Fruit fly (Drosophila melanogaster) whole organism, prepupa: ENCODE data around the gene Best4.
A peak's percentile ranks its signal among the peaks of the same experiment; 100 is the strongest.

Source experiments
- Blimp-1 ChIP-seq: fragments of 200-800 bp; sonication (Bioruptor generic); optimal IDR thresholded peaks from 3 replicates; lab custom pipeline; 2017; ENCODE audit warnings: missing biosample characterization, missing genetic modification characterization, mild to moderate bottlenecking, moderate library complexity, missing genetic modification reagents
- CG10669 ChIP-seq: fragments of 200-800 bp; sonication (Bioruptor generic); optimal IDR thresholded peaks from 3 replicates; lab custom pipeline; 2018; ENCODE audit warnings: missing biosample characterization, mild to moderate bottlenecking, missing genetic modification characterization, moderate library complexity
- CG11294 ChIP-seq: fragments of 200-800 bp; sonication (Bioruptor generic); IDR thresholded peaks from 2 replicates; pipeline ENCODE4 v1.3.6; 2022; ENCODE audit warnings: missing biosample characterization, missing genetic modification characterization
- CG15336 ChIP-seq: fragments of 200-800 bp; sonication (Bioruptor generic); IDR thresholded peaks from 2 replicates; pipeline ENCODE4 v1.3.6; 2022; ENCODE audit warnings: missing biosample characterization, missing genetic modification characterization
- CG1621 ChIP-seq: fragments of 200-800 bp; sonication (Bioruptor generic); optimal IDR thresholded peaks from 3 replicates; lab custom pipeline; 2018; ENCODE audit warnings: missing biosample characterization, mild to moderate bottlenecking, missing genetic modification characterization
- CG16779 ChIP-seq: fragments of 200-800 bp; sonication (Bioruptor generic); optimal IDR thresholded peaks from 3 replicates; lab custom pipeline; 2017; ENCODE audit warnings: missing biosample characterization, mild to moderate bottlenecking, missing genetic modification characterization
- CG3032 ChIP-seq: fragments of 200-800 bp; optimal IDR thresholded peaks from 2 replicates; lab custom pipeline; 2019; ENCODE audit warnings: missing biosample characterization, mild to moderate bottlenecking, missing genetic modification characterization, moderate library complexity
- CG32006 ChIP-seq: fragments of 200-800 bp; sonication (Bioruptor generic); optimal IDR thresholded peaks from 3 replicates; lab custom pipeline; 2017; ENCODE audit warnings: missing biosample characterization, mild to moderate bottlenecking, missing genetic modification characterization
- CG34406 ChIP-seq: fragments of 200-800 bp; sonication (Bioruptor generic); optimal IDR thresholded peaks from 3 replicates; lab custom pipeline; 2016; ENCODE audit warnings: missing biosample characterization, missing genetic modification characterization
- CG4318 ChIP-seq: fragments of 200-800 bp; sonication (Bioruptor generic); optimal IDR thresholded peaks from 3 replicates; lab custom pipeline; 2017; ENCODE audit warnings: missing biosample characterization, mild to moderate bottlenecking, missing genetic modification characterization
- CG6163 ChIP-seq: fragments of 200-800 bp; sonication (Bioruptor generic); IDR thresholded peaks from 3 replicates; pipeline ENCODE4 v1.3.6; 2022; ENCODE audit warnings: missing biosample characterization, missing genetic modification characterization
- CG6276 ChIP-seq: fragments of 200-800 bp; sonication (Bioruptor generic); optimal IDR thresholded peaks from 2 replicates; lab custom pipeline; 2017; ENCODE audit warnings: missing biosample characterization, mild to moderate bottlenecking, missing genetic modification characterization
- CG6792 ChIP-seq: fragments of 200-800 bp; sonication (Bioruptor generic); optimal IDR thresholded peaks from 3 replicates; lab custom pipeline; 2016; ENCODE audit warnings: missing biosample characterization, missing genetic modification characterization
- CG6808 ChIP-seq: fragments of 200-800 bp; sonication (Bioruptor generic); optimal IDR thresholded peaks from 3 replicates; lab custom pipeline; 2017; ENCODE audit warnings: missing biosample characterization, missing genetic modification characterization, mild to moderate bottlenecking, moderate library complexity, missing genetic modification reagents
- CG6854 ChIP-seq: fragments of 200-800 bp; sonication (Bioruptor generic); optimal IDR thresholded peaks from 2 replicates; lab custom pipeline; 2017; ENCODE audit warnings: missing biosample characterization, mild to moderate bottlenecking, missing genetic modification characterization
- CG7368 ChIP-seq: fragments of 200-800 bp; sonication (Bioruptor generic); optimal IDR thresholded peaks from 3 replicates; lab custom pipeline; 2016; ENCODE audit warnings: missing biosample characterization, missing genetic modification characterization
- CG8119 ChIP-seq: fragments of 200-800 bp; sonication (Bioruptor generic); IDR thresholded peaks from 3 replicates; pipeline ENCODE4 v1.3.6; 2022; ENCODE audit warnings: missing biosample characterization, missing genetic modification characterization
- CG8319 ChIP-seq: fragments of 200-800 bp; sonication (Bioruptor generic); optimal IDR thresholded peaks from 3 replicates; lab custom pipeline; 2016; ENCODE audit warnings: missing biosample characterization, missing genetic modification characterization
- CG8632 ChIP-seq: fragments of 200-800 bp; sonication (Bioruptor generic); optimal IDR thresholded peaks from 3 replicates; lab custom pipeline; 2016; ENCODE audit warnings: missing biosample characterization, missing genetic modification characterization
- Eip75B ChIP-seq: fragments of 200-800 bp; sonication (Bioruptor generic); optimal IDR thresholded peaks from 3 replicates; lab custom pipeline; 2016; ENCODE audit warnings: missing biosample characterization, missing genetic modification characterization
- Eip78C ChIP-seq: fragments of 200-800 bp; sonication (Bioruptor generic); peaks from one replicate; lab custom pipeline; 2016; ENCODE audit warnings: missing biosample characterization, missing genetic modification characterization
- Eip93F ChIP-seq: fragments of 200-800 bp; sonication (Bioruptor generic); optimal IDR thresholded peaks from 2 replicates; lab custom pipeline; 2016; ENCODE audit warnings: missing biosample characterization, mild to moderate bottlenecking, missing genetic modification characterization
- Ets96B ChIP-seq: fragments of 200-800 bp; optimal IDR thresholded peaks from 2 replicates; lab custom pipeline; 2019; ENCODE audit warnings: missing biosample characterization, mild to moderate bottlenecking, missing genetic modification characterization, moderate library complexity
- Gug ChIP-seq: fragments of 200-800 bp; sonication (Bioruptor generic); IDR thresholded peaks from 2 replicates; pipeline ENCODE4 v1.3.6; 2022; ENCODE audit warnings: missing biosample characterization, missing genetic modification characterization
- Hr38 ChIP-seq: sonication (Bioruptor generic); optimal IDR thresholded peaks from 2 replicates; lab custom pipeline; 2016; ENCODE audit warnings: missing biosample characterization, missing genetic modification characterization
- Hr39 ChIP-seq: fragments of 200-800 bp; sonication (Bioruptor generic); optimal IDR thresholded peaks from 2 replicates; lab custom pipeline; 2016; ENCODE audit warnings: missing biosample characterization, missing genetic modification characterization
- Hr4 ChIP-seq: fragments of 200-800 bp; sonication (Bioruptor generic); optimal IDR thresholded peaks from 3 replicates; lab custom pipeline; 2016; ENCODE audit warnings: missing biosample characterization, missing genetic modification characterization
- Met ChIP-seq: fragments of 200-800 bp; sonication (Bioruptor generic); optimal IDR thresholded peaks from 3 replicates; lab custom pipeline; 2016; ENCODE audit warnings: missing biosample characterization, missing genetic modification characterization
- OdsH ChIP-seq: fragments of 200-800 bp; sonication (Bioruptor generic); optimal IDR thresholded peaks from 3 replicates; lab custom pipeline; 2016; ENCODE audit warnings: missing biosample characterization, missing genetic modification characterization
- Smox ChIP-seq: fragments of 200-800 bp; sonication (Bioruptor generic); optimal IDR thresholded peaks from 3 replicates; lab custom pipeline; 2016; ENCODE audit warnings: missing biosample characterization, missing genetic modification characterization
- Sox102F ChIP-seq: fragments of 200-800 bp; sonication (Bioruptor generic); optimal IDR thresholded peaks from 2 replicates; lab custom pipeline; 2016; ENCODE audit warnings: missing biosample characterization, mild to moderate bottlenecking, missing genetic modification characterization
- Sox14 ChIP-seq: fragments of 200-800 bp; sonication (Bioruptor generic); optimal IDR thresholded peaks from 3 replicates; lab custom pipeline; 2016; ENCODE audit warnings: missing biosample characterization, missing genetic modification characterization
- Sox15 ChIP-seq: fragments of 200-800 bp; sonication (Bioruptor generic); optimal IDR thresholded peaks from 3 replicates; lab custom pipeline; 2016; ENCODE audit warnings: missing biosample characterization, missing genetic modification characterization
- achi ChIP-seq: fragments of 200-800 bp; sonication (Bioruptor generic); optimal IDR thresholded peaks from 3 replicates; lab custom pipeline; 2016; ENCODE audit warnings: missing biosample characterization, missing genetic modification characterization
- acj6 ChIP-seq: fragments of 200-800 bp; sonication (Bioruptor generic); optimal IDR thresholded peaks from 3 replicates; lab custom pipeline; 2016; ENCODE audit warnings: missing biosample characterization, missing genetic modification characterization
- cyc ChIP-seq: fragments of 200-800 bp; sonication (Bioruptor generic); optimal IDR thresholded peaks from 3 replicates; lab custom pipeline; 2016; ENCODE audit warnings: missing biosample characterization, missing genetic modification characterization
- dac ChIP-seq: fragments of 200-800 bp; sonication (Bioruptor generic); optimal IDR thresholded peaks from 2 replicates; lab custom pipeline; 2017; ENCODE audit warnings: missing biosample characterization, mild to moderate bottlenecking, missing genetic modification characterization
- dsx ChIP-seq: fragments of 200-800 bp; optimal IDR thresholded peaks from 3 replicates; lab custom pipeline; 2019; ENCODE audit warnings: missing biosample characterization, mild to moderate bottlenecking, missing genetic modification characterization, moderate library complexity; ENCODE audit not compliant: poor library complexity, severe bottlenecking
- eg ChIP-seq: fragments of 200-800 bp; sonication (Bioruptor generic); IDR thresholded peaks from 3 replicates; pipeline ENCODE4 v1.3.6; 2022; ENCODE audit warnings: missing biosample characterization, missing genetic modification characterization
- esn ChIP-seq: fragments of 200-800 bp; sonication (Bioruptor generic); optimal IDR thresholded peaks from 2 replicates; lab custom pipeline; 2016; ENCODE audit warnings: missing biosample characterization, mild to moderate bottlenecking, missing genetic modification characterization, moderate library complexity
- fd59A ChIP-seq: fragments of 200-800 bp; sonication (Bioruptor generic); optimal IDR thresholded peaks from 2 replicates; lab custom pipeline; 2017; ENCODE audit warnings: missing biosample characterization, mild to moderate bottlenecking, missing genetic modification characterization, missing genetic modification reagents
- lz ChIP-seq: fragments of 200-800 bp; sonication (Bioruptor generic); optimal IDR thresholded peaks from 3 replicates; lab custom pipeline; 2016; ENCODE audit warnings: missing biosample characterization, missing genetic modification characterization
- net ChIP-seq: fragments of 200-800 bp; sonication (Bioruptor generic); optimal IDR thresholded peaks from 3 replicates; lab custom pipeline; 2016; ENCODE audit warnings: missing biosample characterization, missing genetic modification characterization
- pdm3 ChIP-seq: fragments of 200-800 bp; sonication (Bioruptor generic); optimal IDR thresholded peaks from 3 replicates; lab custom pipeline; 2016; ENCODE audit warnings: missing biosample characterization, missing genetic modification characterization
- salr ChIP-seq, 2 experiments: fragments of 200-800 bp; sonication (Bioruptor generic); optimal IDR thresholded peaks; 3 replicates each; lab custom pipeline; 2016 to 2018; ENCODE audit warnings: missing biosample characterization in 2 of 2, missing genetic modification characterization in 2 of 2, mild to moderate bottlenecking in 1 of 2
- spab ChIP-seq: fragments of 200-800 bp; sonication (Bioruptor generic); optimal IDR thresholded peaks from 2 replicates; lab custom pipeline; 2017; ENCODE audit warnings: missing biosample characterization, mild to moderate bottlenecking, missing genetic modification characterization, missing genetic modification reagents
- svp ChIP-seq: fragments of 200-800 bp; sonication (Bioruptor generic); peaks from one replicate; lab custom pipeline; 2016; ENCODE audit warnings: missing biosample characterization, missing genetic modification characterization
- topi ChIP-seq: fragments of 200-800 bp; sonication (Bioruptor generic); optimal IDR thresholded peaks from 3 replicates; lab custom pipeline; 2016; ENCODE audit warnings: missing biosample characterization, missing genetic modification characterization
- vri ChIP-seq: fragments of 200-800 bp; sonication (Bioruptor generic); optimal IDR thresholded peaks from 3 replicates; lab custom pipeline; 2016; ENCODE audit warnings: missing biosample characterization, mild to moderate bottlenecking, missing genetic modification characterization

Best4 gene

DNA sequence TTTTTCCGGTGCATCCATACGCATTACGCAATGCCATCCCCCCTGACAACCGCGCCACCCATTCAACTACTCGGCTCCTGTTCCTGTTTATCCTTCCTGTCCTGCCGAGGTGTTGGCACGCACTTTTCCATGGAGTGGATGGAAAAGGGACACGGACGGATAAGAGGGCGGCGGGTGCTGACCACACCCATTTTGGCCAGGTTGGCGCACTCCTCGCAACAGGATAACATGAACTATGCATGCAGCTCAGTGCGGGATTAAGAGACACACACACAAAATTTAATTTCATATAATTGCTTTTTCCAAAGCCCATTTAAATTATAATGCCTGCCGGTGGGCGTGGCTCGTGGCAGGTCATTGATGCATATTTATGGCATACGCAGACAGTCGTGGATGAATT lies 46.2 kb downstream of the Best4 start:
- TF ChIP-seq Sox14 (GFP tag; lab: Kevin White, UChicago) (no peak), CG6854 (GFP tag; lab: Kevin White, UChicago) (no peak), pdm3 (GFP tag; lab: Kevin White, UChicago) (no peak), CG15336 (no peak), CG16779 (tag; lab: Kevin White, UChicago) (no peak), dac (GFP tag; lab: Kevin White, UChicago) (no peak), CG8119 (GFP tag; lab: Robert Waterston, UW) (no peak), CG4318 (GFP tag; lab: Kevin White, UChicago) (no peak)

DNA sequence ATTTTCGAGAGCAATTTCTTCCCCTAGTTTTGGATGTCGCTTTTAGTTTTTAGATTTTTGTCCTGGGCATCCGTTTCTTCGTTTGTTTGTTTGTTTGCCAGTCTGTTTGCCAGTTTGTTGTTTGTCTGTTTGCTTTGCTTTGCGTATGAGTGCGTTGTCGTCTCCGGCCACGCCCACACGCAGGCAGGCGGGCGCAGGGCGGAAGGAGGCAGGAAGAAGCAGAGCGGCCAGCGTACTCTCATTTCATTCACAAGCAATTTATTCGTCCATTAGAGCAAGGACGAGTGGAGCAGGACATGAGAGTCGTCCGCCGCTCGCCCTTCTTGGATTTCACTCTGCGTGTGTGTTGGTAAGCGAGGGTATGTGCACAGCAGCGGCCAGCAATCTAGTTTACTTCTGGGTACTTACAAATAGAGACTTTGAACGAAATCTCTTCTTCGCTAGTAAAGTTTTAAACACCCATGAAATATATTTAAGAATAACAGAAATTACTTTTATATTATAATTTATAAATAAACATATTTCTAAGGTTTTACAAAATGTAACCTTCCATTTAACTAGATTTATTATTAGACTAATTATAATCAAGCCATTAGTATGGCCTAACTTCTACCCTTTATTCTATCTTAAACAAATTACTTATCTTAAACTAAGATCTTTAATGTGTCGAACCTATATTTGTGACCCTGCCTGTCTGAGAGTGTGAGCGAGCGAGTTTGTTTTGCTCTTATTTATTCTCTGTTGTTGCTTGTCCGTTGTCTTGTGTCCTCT lies 49.1 kb downstream of the Best4 start:
- no peak for TF ChIP-seq CG34406 (GFP tag; lab: Kevin White, UChicago)
- no peak for TF ChIP-seq Smox (GFP tag; lab: Kevin White, UChicago)
- no peak for TF ChIP-seq Blimp-1 (GFP tag; lab: Kevin White, UChicago)
- no peak for TF ChIP-seq Hr4 (GFP tag; lab: Kevin White, UChicago)
- TF ChIP-seq CG15336: no peak
- TF ChIP-seq salr (GFP tag; optimal IDR thresholded peaks at IDR 0.05; lab: Kevin White, UChicago): no peak
- peak; percentile 24 for TF ChIP-seq Ets96B (tag; lab: Kevin White, UChicago)
- TF ChIP-seq CG6276 (GFP tag; lab: Kevin White, UChicago): no peak
- no peak for TF ChIP-seq Eip78C
- no peak for TF ChIP-seq spab
- no peak for TF ChIP-seq eg (GFP tag; lab: Robert Waterston, UW)
- TF ChIP-seq Gug (GFP tag; lab: Robert Waterston, UW): no peak
- TF ChIP-seq Eip75B (GFP tag; lab: Kevin White, UChicago): no peak
- TF ChIP-seq vri (GFP tag; lab: Kevin White, UChicago): no peak
- TF ChIP-seq Sox102F (GFP tag; lab: Kevin White, UChicago): no peak
- TF ChIP-seq CG16779 (tag; lab: Kevin White, UChicago): no peak
- no peak for TF ChIP-seq CG8319
- no peak for TF ChIP-seq CG11294 (GFP tag; lab: Robert Waterston, UW)
- no peak for TF ChIP-seq CG6854 (GFP tag; lab: Kevin White, UChicago)
- no peak for TF ChIP-seq acj6 (GFP tag; lab: Kevin White, UChicago)
- TF ChIP-seq Sox15 (GFP tag; lab: Kevin White, UChicago): no peak
- no peak for TF ChIP-seq CG4318 (GFP tag; lab: Kevin White, UChicago)
- TF ChIP-seq dac (GFP tag; lab: Kevin White, UChicago): no peak
- no peak for TF ChIP-seq CG7368 (GFP tag; lab: Kevin White, UChicago)
- TF ChIP-seq net (GFP tag; lab: Kevin White, UChicago): no peak
- TF ChIP-seq esn (GFP tag; lab: Kevin White, UChicago): no peak
- no peak for TF ChIP-seq Met (GFP tag; lab: Kevin White, UChicago)
- TF ChIP-seq CG6163: no peak
- TF ChIP-seq OdsH (GFP tag; lab: Kevin White, UChicago): no peak
- no peak for TF ChIP-seq CG3032 (tag; lab: Kevin White, UChicago)
- no peak for TF ChIP-seq Hr38 (GFP tag; lab: Kevin White, UChicago)
- peak; percentile 9 for TF ChIP-seq CG8632 (GFP tag; lab: Kevin White, UChicago)
- no peak for TF ChIP-seq fd59A (GFP tag; lab: Kevin White, UChicago)
- TF ChIP-seq CG6808: no peak
- TF ChIP-seq lz (GFP tag; lab: Kevin White, UChicago): no peak
- TF ChIP-seq Eip93F (GFP tag; lab: Kevin White, UChicago): no peak
- no peak for TF ChIP-seq cyc (GFP tag; lab: Kevin White, UChicago)
- TF ChIP-seq CG1621 (tag; lab: Kevin White, UChicago): no peak
- TF ChIP-seq CG6792 (GFP tag; lab: Kevin White, UChicago): no peak
- TF ChIP-seq CG10669 (GFP tag; lab: Kevin White, UChicago): no peak
- TF ChIP-seq CG32006: peak; percentile 14
- peak; percentile 8 for TF ChIP-seq achi
- no peak for TF ChIP-seq Hr39
- peak; percentile 17 for TF ChIP-seq dsx (GFP tag; lab: Kevin White, UChicago)
- TF ChIP-seq topi (GFP tag; lab: Kevin White, UChicago): no peak
- TF ChIP-seq svp (GFP tag; lab: Kevin White, UChicago): peak; percentile 59
- TF ChIP-seq Sox14 (GFP tag; lab: Kevin White, UChicago): no peak
